Worm (Caenorhabditis elegans): ENCODE data around the gene syx-5.
A peak's percentile ranks its signal among the peaks of the same experiment; 100 is the strongest.

The syx-5 gene

DNA sequence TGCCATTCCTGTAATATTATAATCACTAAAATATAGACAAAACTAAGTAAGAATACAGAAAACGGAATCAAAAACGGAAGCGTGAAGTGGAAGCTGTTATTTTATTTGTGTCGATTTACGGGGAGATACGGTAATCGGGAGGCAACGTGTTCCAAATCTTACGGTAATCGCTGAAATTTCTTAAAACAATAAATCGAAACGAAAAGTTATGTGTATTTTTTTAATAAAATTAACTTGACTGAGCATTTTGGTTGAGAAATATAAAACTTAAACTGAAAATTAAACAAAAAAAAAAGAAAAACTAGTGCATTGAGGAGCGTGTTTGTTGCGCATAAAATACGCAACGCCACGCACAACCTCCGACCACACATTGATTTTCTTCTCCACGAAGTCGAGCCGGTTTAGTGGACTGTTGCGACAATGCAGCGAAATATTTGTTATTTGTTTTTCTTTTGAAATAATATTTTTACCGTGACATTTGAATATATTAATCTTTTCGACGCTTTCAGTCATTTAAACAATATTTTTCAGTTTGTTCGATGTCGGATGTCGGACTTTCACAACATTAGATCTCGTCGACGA lies at the start of gene syx-5, which contains the start of gene F55A11.1:
TSS of gene syx-5 (plus strand) at position 532 of the 582 bp plus-strand sequence.
TSS of gene F55A11.1 (minus strand) at position 13 of the 582 bp plus-strand sequence.
- TF ChIP-seq mcd-1 (GFP tag; IDR thresholded peaks at IDR 0.05), result peak; percentile 80
- no peak for TF ChIP-seq F37B4.10 (GFP tag; IDR thresholded peaks at IDR 0.05)
- no peak for TF ChIP-seq tbx-9 (tag; optimal IDR thresholded peaks at IDR 0.05; ENCODE audit: borderline replicate concordance)
- TF ChIP-seq D2030.7 (GFP tag; IDR thresholded peaks at IDR 0.05), result peak; percentile 56; the same call in 1 of the 2 replicates
- peak; percentile 30 for TF ChIP-seq dpl-1 (GFP tag; optimal IDR thresholded peaks at IDR 0.05)
- no peak for TF ChIP-seq nhr-179 (tag; optimal IDR thresholded peaks at IDR 0.05)
- TF ChIP-seq ztf-25 (GFP tag; IDR thresholded peaks at IDR 0.05), result no peak
- no peak for TF ChIP-seq cebp-2 (GFP tag; IDR thresholded peaks at IDR 0.05)
- peak; percentile 84 for TF ChIP-seq nfyb-1 (GFP tag; IDR thresholded peaks at IDR 0.05)
- TF ChIP-seq egl-44 (GFP tag; IDR thresholded peaks at IDR 0.05), result no peak
- TF ChIP-seq lin-54 (GFP tag; optimal IDR thresholded peaks at IDR 0.05), result peak; percentile 70
- TF ChIP-seq unc-62 (GFP tag; optimal IDR thresholded peaks at IDR 0.05), result no peak
- peak; percentile 54 for TF ChIP-seq madf-10 (tag; optimal IDR thresholded peaks at IDR 0.05)
- peak; percentile 61 for TF ChIP-seq hmg-1.2 (GFP tag; IDR thresholded peaks at IDR 0.05)
- no peak for TF ChIP-seq ceh-91 (GFP tag; IDR thresholded peaks at IDR 0.05)
- TF ChIP-seq nfya-2 (GFP tag; IDR thresholded peaks at IDR 0.05), result no peak
- 0 out of 2 replicates have a peak, but pooled peaks have one; percentile 71 for TF ChIP-seq Y56A3A.18 (GFP tag; IDR thresholded peaks at IDR 0.05)
- no peak for TF ChIP-seq sdz-38 (tag; optimal IDR thresholded peaks at IDR 0.05)
- TF ChIP-seq F33H1.4 (GFP tag; IDR thresholded peaks at IDR 0.05), result peak; percentile 55
- TF ChIP-seq akir-1 (GFP tag; optimal IDR thresholded peaks at IDR 0.05), result no peak
- TF ChIP-seq F55B11.4 (tag; optimal IDR thresholded peaks at IDR 0.05; ENCODE audit: borderline replicate concordance, insufficient read depth), result no peak
- no peak for TF ChIP-seq F57A8.1 (GFP tag; optimal IDR thresholded peaks at IDR 0.05)
- TF ChIP-seq egrh-3 (GFP tag; IDR thresholded peaks at IDR 0.05), result no peak
- TF ChIP-seq F23B12.7 (tag; optimal IDR thresholded peaks at IDR 0.05; ENCODE audit: insufficient read depth), result no peak
- TF ChIP-seq ceh-40 (GFP tag; IDR thresholded peaks at IDR 0.05), result no peak
- TF ChIP-seq Y53F4B.3 (GFP tag; IDR thresholded peaks at IDR 0.05), result no peak
- no peak for TF ChIP-seq egl-18 (GFP tag; IDR thresholded peaks at IDR 0.05)
- peak; percentile 86 for TF ChIP-seq dox-1 (GFP tag; IDR thresholded peaks at IDR 0.05)
- TF ChIP-seq ets-4 (GFP tag; optimal IDR thresholded peaks at IDR 0.05), result no peak
- TF ChIP-seq dpff-1 (tag; optimal IDR thresholded peaks at IDR 0.05), result no peak
- TF ChIP-seq let-526 (GFP tag; IDR thresholded peaks at IDR 0.05), result no peak
- TF ChIP-seq B0035.1 (tag; optimal IDR thresholded peaks at IDR 0.05), result peak; percentile 7
- no peak for TF ChIP-seq ceh-79 (tag; optimal IDR thresholded peaks at IDR 0.05)
- no peak for TF ChIP-seq athp-1 (tag; optimal IDR thresholded peaks at IDR 0.05)
- no peak for TF ChIP-seq F52B5.7 (tag; optimal IDR thresholded peaks at IDR 0.05)
- TF ChIP-seq snpc-1.1 (tag; optimal IDR thresholded peaks at IDR 0.05; ENCODE audit: insufficient read depth), result peak; percentile 15
- TF ChIP-seq F49E8.2 (tag; optimal IDR thresholded peaks at IDR 0.05; ENCODE audit: insufficient read depth), result peak; percentile 36
- peak; percentile 68 for TF ChIP-seq B0019.2 (GFP tag; conservative IDR thresholded peaks at IDR 0.05)
- no peak for TF ChIP-seq F10E7.11 (tag; optimal IDR thresholded peaks at IDR 0.05)
- TF ChIP-seq B0261.1 (tag; optimal IDR thresholded peaks at IDR 0.05), result no peak
- peak; percentile 80 for TF ChIP-seq ztf-26 (tag; optimal IDR thresholded peaks at IDR 0.05)
- TF ChIP-seq lsy-27 (tag; optimal IDR thresholded peaks at IDR 0.05; ENCODE audit: borderline replicate concordance, insufficient read depth), result no peak
- TF ChIP-seq F22D6.2 (tag; optimal IDR thresholded peaks at IDR 0.05), result peak; percentile 34
- no peak for TF ChIP-seq bed-1 (GFP tag; IDR thresholded peaks at IDR 0.05)
- TF ChIP-seq ztf-3 (GFP tag; optimal IDR thresholded peaks at IDR 0.05), result peak; percentile 40
- no peak for TF ChIP-seq madf-3 (GFP tag; IDR thresholded peaks at IDR 0.05)
- peak in 1 of 3 experiments; percentile 69 for TF ChIP-seq lin-35 (GFP tag; optimal IDR thresholded peaks at IDR 0.05)
- peak; percentile 34; the same call in 1 of the 2 replicates for TF ChIP-seq madf-8 (GFP tag; conservative IDR thresholded peaks at IDR 0.05)
